Fruit fly (Drosophila melanogaster) whole organism, embryonic: ENCODE results near the gene CG13075.

Source experiments
- B-H2 ChIP-seq: fragments of 200-800 bp; sonication (Bioruptor generic); optimal IDR thresholded peaks from 2 replicates; lab custom pipeline; 2018; ENCODE audit warnings: missing biosample characterization, mild to moderate bottlenecking, missing genetic modification characterization
- Bteb2 ChIP-seq: fragments of 200-800 bp; sonication (Bioruptor generic); optimal IDR thresholded peaks from 2 replicates; lab custom pipeline; 2016; ENCODE audit warnings: missing biosample characterization, missing genetic modification characterization
- CG11085 ChIP-seq: fragments of 200-800 bp; sonication (Bioruptor generic); IDR thresholded peaks from 2 replicates; pipeline ENCODE4 v1.3.6; 2022; ENCODE audit warnings: missing biosample characterization, missing genetic modification characterization
- CG11723 ChIP-seq: fragments of 200-800 bp; sonication (Bioruptor generic); optimal IDR thresholded peaks from 2 replicates; lab custom pipeline; 2017; ENCODE audit warnings: missing biosample characterization, mild to moderate bottlenecking, missing genetic modification characterization
- CG12219 ChIP-seq: fragments of 200-800 bp; sonication (Bioruptor generic); optimal IDR thresholded peaks from 3 replicates; lab custom pipeline; 2018; ENCODE audit warnings: missing biosample characterization, mild to moderate bottlenecking, missing genetic modification characterization
- CG14667 ChIP-seq: fragments of 200-800 bp; sonication (Bioruptor generic); IDR thresholded peaks from 2 replicates; pipeline ENCODE4 v1.3.6; 2022; ENCODE audit warnings: missing biosample characterization, missing genetic modification characterization
- CG1647 ChIP-seq: fragments of 200-800 bp; sonication (Bioruptor generic); optimal IDR thresholded peaks from 3 replicates; lab custom pipeline; 2016; ENCODE audit warnings: missing biosample characterization, missing genetic modification characterization
- CG17568 ChIP-seq: fragments of 200-800 bp; sonication (Bioruptor generic); optimal IDR thresholded peaks from 2 replicates; lab custom pipeline; 2018; ENCODE audit warnings: missing biosample characterization, mild to moderate bottlenecking, missing genetic modification characterization, moderate library complexity
- CG18011 ChIP-seq: fragments of 200-800 bp; sonication (Bioruptor generic); optimal IDR thresholded peaks from 2 replicates; lab custom pipeline; 2017; ENCODE audit warnings: missing biosample characterization, missing genetic modification characterization, mild to moderate bottlenecking, moderate library complexity, missing genotype
- CG18476 ChIP-seq: fragments of 200-800 bp; sonication (Bioruptor generic); optimal IDR thresholded peaks from 2 replicates; lab custom pipeline; 2016; ENCODE audit warnings: missing biosample characterization, mild to moderate bottlenecking, missing genetic modification characterization
- CG2120 ChIP-seq: fragments of 200-800 bp; sonication (Bioruptor generic); optimal IDR thresholded peaks from 3 replicates; lab custom pipeline; 2016; ENCODE audit warnings: missing biosample characterization, missing genetic modification characterization
- CG4328 ChIP-seq: fragments of 200-800 bp; sonication (Bioruptor generic); optimal IDR thresholded peaks from 3 replicates; lab custom pipeline; 2017; ENCODE audit warnings: missing biosample characterization, missing genetic modification reagents, missing genetic modification characterization
- CG6854 ChIP-seq: fragments of 200-800 bp; sonication (Bioruptor generic); optimal IDR thresholded peaks from 3 replicates; lab custom pipeline; 2017; ENCODE audit warnings: missing biosample characterization, mild to moderate bottlenecking, missing genetic modification characterization
- CG9437 ChIP-seq: fragments of 200-800 bp; sonication (Bioruptor generic); optimal IDR thresholded peaks from 2 replicates; lab custom pipeline; 2018; ENCODE audit warnings: missing biosample characterization, mild to moderate bottlenecking, missing genetic modification characterization
- Camta ChIP-seq: fragments of 200-800 bp; sonication (Bioruptor generic); optimal IDR thresholded peaks from 2 replicates; lab custom pipeline; 2016; ENCODE audit warnings: missing biosample characterization, missing genetic modification characterization
- Eip74EF ChIP-seq, 2 experiments: fragments of 200-800 bp in 1 of 2; fragments of >200 bp in 1 of 2; sonication (Bioruptor generic) in 1 of 2; optimal IDR thresholded peaks; 2 replicates each; lab custom pipeline; 2017 to 2019; ENCODE audit warnings: missing biosample characterization in 2 of 2, missing genetic modification characterization in 2 of 2, mild to moderate bottlenecking in 1 of 2, moderate library complexity in 1 of 2
- HLH54F ChIP-seq: fragments of 200-800 bp; sonication (Bioruptor generic); optimal IDR thresholded peaks from 3 replicates; lab custom pipeline; 2016; ENCODE audit warnings: missing biosample characterization, missing genetic modification characterization
- HmgZ ChIP-seq: fragments of 200-800 bp; sonication (Bioruptor generic); optimal IDR thresholded peaks from 2 replicates; lab custom pipeline; 2018; ENCODE audit warnings: missing biosample characterization, mild to moderate bottlenecking, missing genetic modification characterization
- MESR4 ChIP-seq: fragments of 200-800 bp; sonication (Bioruptor generic); optimal IDR thresholded peaks from 2 replicates; lab custom pipeline; 2018; ENCODE audit warnings: missing biosample characterization, mild to moderate bottlenecking, missing genetic modification characterization, moderate library complexity
- Pdp1 ChIP-seq, 2 experiments: fragments of 200-800 bp; sonication (Bioruptor generic); optimal IDR thresholded peaks; 3 replicates each; lab custom pipeline; 2016; ENCODE audit warnings: missing biosample characterization in 2 of 2, missing genetic modification characterization in 2 of 2, mild to moderate bottlenecking in 1 of 2, moderate library complexity in 1 of 2
- Six4 ChIP-seq: fragments of 200-800 bp; sonication (Bioruptor generic); optimal IDR thresholded peaks from 2 replicates; lab custom pipeline; 2016; ENCODE audit warnings: missing biosample characterization, missing genetic modification characterization
- Sox102F ChIP-seq: fragments of 200-800 bp; sonication (Bioruptor generic); optimal IDR thresholded peaks from 2 replicates; lab custom pipeline; 2018; ENCODE audit warnings: missing biosample characterization, mild to moderate bottlenecking, missing genetic modification characterization, moderate library complexity
- Taf1 ChIP-seq: fragments of 200-800 bp; sonication (Bioruptor generic); IDR thresholded peaks from 2 replicates; pipeline ENCODE4 v1.3.6; 2022; ENCODE audit warnings: missing biosample characterization, missing genetic modification characterization
- Vsx1 ChIP-seq: fragments of 200-800 bp; sonication (Bioruptor generic); optimal IDR thresholded peaks from 2 replicates; lab custom pipeline; 2017; ENCODE audit warnings: missing biosample characterization, mild to moderate bottlenecking, missing genetic modification characterization, missing genetic modification reagents
- YL-1 ChIP-seq: fragments of 200-800 bp; sonication (Bioruptor generic); optimal IDR thresholded peaks from 3 replicates; lab custom pipeline; 2017; ENCODE audit warnings: missing biosample characterization, mild to moderate bottlenecking, missing genetic modification characterization
- ac ChIP-seq: fragments of 200-800 bp; sonication (Bioruptor generic); optimal IDR thresholded peaks from 3 replicates; lab custom pipeline; 2017; ENCODE audit warnings: missing biosample characterization, mild to moderate bottlenecking, missing genetic modification characterization
- ase ChIP-seq: fragments of 200-800 bp; sonication (Bioruptor generic); IDR thresholded peaks from 3 replicates; pipeline ENCODE4 v1.3.6; 2022; ENCODE audit warnings: missing biosample characterization, missing genetic modification characterization
- bbx ChIP-seq: fragments of 200-800 bp; sonication (Bioruptor generic); IDR thresholded peaks from 2 replicates; pipeline ENCODE4 v1.3.6; 2022; ENCODE audit warnings: missing biosample characterization, missing genetic modification characterization; ENCODE audit not compliant: partially characterized antibody
- chinmo ChIP-seq: fragments of 200-800 bp; sonication (Bioruptor generic); IDR thresholded peaks from 4 replicates; pipeline ENCODE4 v1.3.6; 2022; ENCODE audit warnings: missing biosample characterization, missing genetic modification characterization; ENCODE audit not compliant: partially characterized antibody
- da ChIP-seq: fragments of 200-800 bp; sonication (Bioruptor generic); optimal IDR thresholded peaks from 2 replicates; lab custom pipeline; 2016; ENCODE audit warnings: missing biosample characterization, missing genetic modification characterization
- eve ChIP-seq, 2 experiments: fragments of >200 bp; optimal IDR thresholded peaks; 2 replicates each; lab custom pipeline; 2017; ENCODE audit warnings: missing biosample characterization in 2 of 2, missing genetic modification characterization in 2 of 2
- fu2 ChIP-seq: fragments of 200-800 bp; sonication (Bioruptor generic); optimal IDR thresholded peaks from 2 replicates; lab custom pipeline; 2016; ENCODE audit warnings: missing biosample characterization, missing genetic modification characterization
- hth ChIP-seq: fragments of >200 bp; optimal IDR thresholded peaks from 2 replicates; lab custom pipeline; 2017; ENCODE audit warnings: inconsistent platforms
- jumu ChIP-seq: fragments of 200-800 bp; sonication (Bioruptor generic); optimal IDR thresholded peaks from 3 replicates; lab custom pipeline; 2016; ENCODE audit warnings: missing biosample characterization, missing genetic modification characterization
- kah ChIP-seq: fragments of 200-800 bp; sonication (Bioruptor generic); optimal IDR thresholded peaks from 2 replicates; lab custom pipeline; 2018; ENCODE audit warnings: missing biosample characterization, mild to moderate bottlenecking, missing genetic modification characterization
- lab ChIP-seq: fragments of 200-800 bp; sonication (Bioruptor generic); optimal IDR thresholded peaks from 3 replicates; lab custom pipeline; 2017; ENCODE audit warnings: missing biosample characterization, missing genetic modification characterization, mild to moderate bottlenecking, moderate library complexity, missing genetic modification reagents
- mirr ChIP-seq: fragments of 200-800 bp; sonication (Bioruptor generic); optimal IDR thresholded peaks from 3 replicates; lab custom pipeline; 2018; ENCODE audit warnings: missing biosample characterization, mild to moderate bottlenecking, missing genetic modification characterization
- nerfin-1 ChIP-seq: fragments of 200-800 bp; sonication (Bioruptor generic); optimal IDR thresholded peaks from 3 replicates; lab custom pipeline; 2019; ENCODE audit warnings: missing biosample characterization, mild to moderate bottlenecking, missing genetic modification characterization, moderate library complexity
- pho ChIP-seq: fragments of 200-800 bp; sonication (Bioruptor generic); optimal IDR thresholded peaks from 2 replicates; lab custom pipeline; 2016; ENCODE audit warnings: missing biosample characterization, missing genetic modification characterization
- phol ChIP-seq: fragments of 200-800 bp; sonication (Bioruptor generic); optimal IDR thresholded peaks from 3 replicates; lab custom pipeline; 2018; ENCODE audit warnings: missing biosample characterization, mild to moderate bottlenecking, missing genetic modification characterization, moderate library complexity
- prd ChIP-seq, 3 experiments: fragments of >200 bp in 2 of 3; fragments of 200-800 bp in 1 of 3; sonication (Bioruptor generic) in 1 of 3; optimal IDR thresholded peaks in 2 of 3; IDR thresholded peaks in 1 of 3; 2 replicates in 2 of 3; 3 replicates in 1 of 3; pipeline versions ENCODE4 v1.3.6 to Lab custom; 2017 to 2022; ENCODE audit warnings: missing biosample characterization in 1 of 3, missing genetic modification characterization in 1 of 3
- run ChIP-seq: fragments of 200-800 bp; sonication (Bioruptor generic); optimal IDR thresholded peaks from 3 replicates; lab custom pipeline; 2018; ENCODE audit warnings: missing biosample characterization, mild to moderate bottlenecking, missing genetic modification characterization
- sqz ChIP-seq: fragments of 200-800 bp; sonication (Bioruptor generic); optimal IDR thresholded peaks from 3 replicates; lab custom pipeline; 2018; ENCODE audit warnings: missing biosample characterization, mild to moderate bottlenecking, missing genetic modification characterization
- tll ChIP-seq, 2 experiments: fragments of 200-800 bp in 1 of 2; fragments of >200 bp in 1 of 2; sonication (Bioruptor generic) in 1 of 2; optimal IDR thresholded peaks; 2 replicates each; lab custom pipeline; 2017 to 2019; ENCODE audit warnings: missing biosample characterization in 2 of 2, missing genetic modification characterization in 2 of 2, mild to moderate bottlenecking in 1 of 2, moderate library complexity in 1 of 2
- tup ChIP-seq: fragments of 200-800 bp; sonication (Bioruptor generic); optimal IDR thresholded peaks from 2 replicates; lab custom pipeline; 2016; ENCODE audit warnings: missing biosample characterization, mild to moderate bottlenecking, missing genetic modification characterization, moderate library complexity
- vfl ChIP-seq: fragments of 200-800 bp; sonication (Bioruptor generic); optimal IDR thresholded peaks from 2 replicates; lab custom pipeline; 2016; ENCODE audit warnings: missing biosample characterization, missing genetic modification characterization
- vnd ChIP-seq: fragments of 200-800 bp; sonication (Bioruptor generic); IDR thresholded peaks from 3 replicates; pipeline ENCODE4 v1.3.6; 2022; ENCODE audit warnings: missing biosample characterization, missing genetic modification characterization; ENCODE audit not compliant: partially characterized antibody

The CG13075 gene

dm6 chr3L:16052145-16053025 is 31.4 kb upstream of the CG13075 start (continued):
- peak; percentile 20 for TF ChIP-seq Sox102F
- TF ChIP-seq Camta (GFP tag; lab: Kevin White, UChicago) = no peak
- TF ChIP-seq vnd = peak; percentile 57; the same call in 2 of the 3 replicates
- TF ChIP-seq eve (GFP tag; optimal IDR thresholded peaks at IDR 0.05; lab: Kevin White, UChicago) = peak in 1 of 2 experiments; percentile 59
- TF ChIP-seq Six4 (GFP tag; lab: Kevin White, UChicago) = no peak
- TF ChIP-seq HmgZ = no peak
- no peak for TF ChIP-seq CG11085 (GFP tag; lab: Robert Waterston, UW)
- no peak for TF ChIP-seq fu2 (GFP tag; lab: Kevin White, UChicago)
- no peak for TF ChIP-seq CG4328
- peak; percentile 26 for TF ChIP-seq Vsx1 (GFP tag; lab: Kevin White, UChicago)
- TF ChIP-seq CG14667 (GFP tag; lab: Robert Waterston, UW) = no peak
- TF ChIP-seq MESR4 (GFP tag; lab: Kevin White, UChicago) = no peak
- peak; percentile 8 to 89 for TF ChIP-seq Eip74EF (GFP tag; optimal IDR thresholded peaks at IDR 0.05; lab: Kevin White, UChicago)
- TF ChIP-seq bbx (GFP tag; lab: Robert Waterston, UW) = 0 out of 2 replicates have a peak, but pooled peaks have one; percentile 10
- no peak for TF ChIP-seq run (tag; lab: Kevin White, UChicago)
- peak; percentile 70; the same call in 3 of the 4 replicates for TF ChIP-seq chinmo (GFP tag; lab: Robert Waterston, UW)
- TF ChIP-seq jumu (GFP tag; lab: Kevin White, UChicago) = no peak
- TF ChIP-seq da (GFP tag; lab: Kevin White, UChicago) = no peak
- TF ChIP-seq CG6854 = peak; percentile 28
- no peak for TF ChIP-seq CG2120 (GFP tag; lab: Kevin White, UChicago)
- peak; percentile 12 for TF ChIP-seq YL-1 (GFP tag; lab: Kevin White, UChicago)
- no peak for TF ChIP-seq ase
- peak in 1 of 2 experiments; percentile 83 for TF ChIP-seq tll (GFP tag; optimal IDR thresholded peaks at IDR 0.05; lab: Kevin White, UChicago)
- TF ChIP-seq hth (lab: Kevin White, UChicago) = no peak
- TF ChIP-seq pho (GFP tag; lab: Kevin White, UChicago) = no peak
- TF ChIP-seq Pdp1 (GFP tag; optimal IDR thresholded peaks at IDR 0.05; lab: Kevin White, UChicago) = peak in 1 of 2 experiments; percentile 78
- no peak for TF ChIP-seq CG12219 (GFP tag; lab: Kevin White, UChicago)
- no peak for TF ChIP-seq CG18476 (GFP tag; lab: Kevin White, UChicago)
- no peak for TF ChIP-seq CG1647 (GFP tag; lab: Kevin White, UChicago)
- TF ChIP-seq CG18011 (GFP tag; lab: Kevin White, UChicago) = no peak
- peak; percentile 97 for TF ChIP-seq nerfin-1 (tag; lab: Kevin White, UChicago)
- no peak for TF ChIP-seq mirr (GFP tag; lab: Kevin White, UChicago)
- no peak for TF ChIP-seq HLH54F (GFP tag; lab: Kevin White, UChicago)
- TF ChIP-seq Taf1 (GFP tag; lab: Robert Waterston, UW) = no peak
- TF ChIP-seq tup = no peak
- no peak for TF ChIP-seq CG11723
- TF ChIP-seq lab (GFP tag; lab: Kevin White, UChicago) = peak; percentile 49
- no peak for TF ChIP-seq vfl (GFP tag; lab: Kevin White, UChicago)
- TF ChIP-seq CG9437 (GFP tag; lab: Kevin White, UChicago) = no peak
- TF ChIP-seq ac (GFP tag; lab: Kevin White, UChicago) = no peak
- TF ChIP-seq CG17568 (GFP tag; lab: Kevin White, UChicago) = peak; percentile 16
- no peak for TF ChIP-seq Bteb2
- TF ChIP-seq sqz (GFP tag; lab: Kevin White, UChicago) = peak; percentile 91
- no peak for TF ChIP-seq prd (optimal IDR thresholded peaks at IDR 0.05; lab: Kevin White, UChicago)
- no peak for TF ChIP-seq prd (GFP tag; IDR thresholded peaks at IDR 0.05; lab: Robert Waterston, UW)
- no peak for TF ChIP-seq phol (tag; lab: Kevin White, UChicago)
- TF ChIP-seq B-H2 (GFP tag; lab: Kevin White, UChicago) = no peak
- TF ChIP-seq kah (GFP tag; lab: Kevin White, UChicago) = peak; percentile 39
